Worm (Caenorhabditis elegans) whole organism, young adult: ENCODE measurements around the gene rfip-2.

Experiments
- B0019.2 ChIP-seq: fragments of 200-800 bp; sonication (Bioruptor generic); conservative IDR thresholded peaks from 2 replicates; pipeline ENCODE4 v1.3.6; 2022; ENCODE audit warnings: missing genetic modification reagents, missing genetic modification characterization, missing compliant biosample characterization
- B0035.1 ChIP-seq: sonication (generic microtip); optimal IDR thresholded peaks from 2 replicates; lab custom pipeline; 2016; ENCODE audit warnings: missing genetic modification characterization, mild to moderate bottlenecking, missing compliant biosample characterization, missing genotype, missing genetic modification reagents
- B0336.3 ChIP-seq: fragments of 200-800 bp; sonication (Bioruptor generic); IDR thresholded peaks from 2 replicates; pipeline ENCODE4 v1.3.6; 2022; ENCODE audit warnings: missing genetic modification characterization, missing compliant biosample characterization
- D2030.7 ChIP-seq: fragments of 200-800 bp; sonication (Bioruptor generic); IDR thresholded peaks from 2 replicates; pipeline ENCODE4 v1.3.6; 2022; ENCODE audit warnings: missing genetic modification reagents, missing genetic modification characterization, missing compliant biosample characterization
- F10E7.11 ChIP-seq: sonication (generic microtip); optimal IDR thresholded peaks from 2 replicates; lab custom pipeline; 2017; ENCODE audit warnings: mild to moderate bottlenecking, missing genetic modification characterization, moderate library complexity, missing compliant biosample characterization
- F55B11.4 ChIP-seq: sonication (generic microtip); optimal IDR thresholded peaks from 2 replicates; lab custom pipeline; 2016; ENCODE audit warnings: missing compliant biosample characterization, missing genetic modification characterization, borderline replicate concordance; ENCODE audit not compliant: insufficient read depth
- K11D2.4 ChIP-seq: fragments of 200-800 bp; sonication (Bioruptor generic); IDR thresholded peaks from 2 replicates; pipeline ENCODE4 v1.3.6; 2022; ENCODE audit warnings: missing genetic modification reagents, missing genetic modification characterization, missing compliant biosample characterization
- Y53G8AR.9 ChIP-seq: fragments of 200-800 bp; sonication (Bioruptor generic); conservative IDR thresholded peaks from 2 replicates; pipeline ENCODE4 v1.3.6; 2022; ENCODE audit warnings: missing genetic modification reagents, missing genetic modification characterization, missing compliant biosample characterization
- ama-1 ChIP-seq, 3 experiments: fragments of 150-350 bp in 1 of 3; sonication (generic microtip) in 2 of 3; optimal IDR thresholded peaks; 2 replicates each; lab custom pipeline; 2014 to 2018; ENCODE audit warnings: missing biosample characterization in 2 of 3, missing genetic modification characterization in 2 of 3, missing genetic modification reagents in 2 of 3
- attf-5 ChIP-seq: fragments of 200-800 bp; sonication (Bioruptor generic); optimal IDR thresholded peaks from 2 replicates; lab custom pipeline; 2018; ENCODE audit warnings: mild to moderate bottlenecking, missing genetic modification characterization, missing compliant biosample characterization
- attf-6 ChIP-seq: fragments of 200-800 bp; sonication (Bioruptor generic); IDR thresholded peaks from 2 replicates; pipeline ENCODE4 v1.3.6; 2022; ENCODE audit warnings: missing genetic modification reagents, missing genetic modification characterization, missing compliant biosample characterization
- bed-1 ChIP-seq: fragments of 200-800 bp; sonication (Bioruptor generic); IDR thresholded peaks from 2 replicates; pipeline ENCODE4 v1.3.6; 2022; ENCODE audit warnings: missing genetic modification reagents, missing genetic modification characterization, missing compliant biosample characterization
- bed-2 ChIP-seq: fragments of 200-800 bp; sonication (Bioruptor generic); IDR thresholded peaks from 2 replicates; pipeline ENCODE4 v1.3.6; 2022; ENCODE audit warnings: missing genetic modification reagents, missing genetic modification characterization, missing compliant biosample characterization
- ccch-3 ChIP-seq: fragments of 200-800 bp; sonication (Bioruptor generic); optimal IDR thresholded peaks from 2 replicates; lab custom pipeline; 2018; ENCODE audit warnings: mild to moderate bottlenecking, missing genetic modification characterization, missing compliant biosample characterization
- ceh-27 ChIP-seq: fragments of 200-800 bp; sonication (Bioruptor generic); optimal IDR thresholded peaks from 2 replicates; lab custom pipeline; 2018; ENCODE audit warnings: mild to moderate bottlenecking, missing genetic modification characterization, moderate library complexity, missing compliant biosample characterization
- ceh-40 ChIP-seq: fragments of 200-800 bp; sonication (Bioruptor generic); IDR thresholded peaks from 2 replicates; pipeline ENCODE4 v1.3.6; 2022; ENCODE audit warnings: missing genetic modification characterization, missing compliant biosample characterization
- die-1 ChIP-seq: sonication (generic microtip); optimal IDR thresholded peaks from 2 replicates; lab custom pipeline; 2016; ENCODE audit warnings: missing genotype, mild to moderate bottlenecking, missing genetic modification characterization, missing compliant biosample characterization
- ekl-4 ChIP-seq: fragments of 200-800 bp; sonication (Bioruptor generic); IDR thresholded peaks from 2 replicates; pipeline ENCODE4 v1.3.6; 2022; ENCODE audit warnings: missing genetic modification reagents, missing genetic modification characterization, missing compliant biosample characterization
- fkh-3 ChIP-seq: sonication (generic microtip); optimal IDR thresholded peaks from 2 replicates; lab custom pipeline; 2016; ENCODE audit warnings: mild to moderate bottlenecking, missing genetic modification characterization, missing compliant biosample characterization
- lag-1 ChIP-seq: fragments of 200-800 bp; sonication (Bioruptor generic); IDR thresholded peaks from 2 replicates; pipeline ENCODE4 v1.3.6; 2022; ENCODE audit warnings: missing genetic modification reagents, missing genetic modification characterization, missing compliant biosample characterization
- lin-35 ChIP-seq, 3 experiments: fragments of 150-350 bp in 2 of 3; sonication (generic microtip) in 1 of 3; optimal IDR thresholded peaks; 2 replicates each; lab custom pipeline; 2014 to 2018; ENCODE audit warnings: missing biosample characterization in 3 of 3, missing genetic modification characterization in 3 of 3, missing genetic modification reagents in 3 of 3
- lin-54 ChIP-seq: fragments of 200-800 bp; sonication (Bioruptor generic); optimal IDR thresholded peaks from 2 replicates; lab custom pipeline; 2018; ENCODE audit warnings: mild to moderate bottlenecking, missing genetic modification characterization, missing compliant biosample characterization
- madf-10 ChIP-seq: sonication (generic microtip); optimal IDR thresholded peaks from 2 replicates; lab custom pipeline; 2016; ENCODE audit warnings: mild to moderate bottlenecking, missing genetic modification characterization, missing compliant biosample characterization
- madf-3 ChIP-seq: fragments of 200-800 bp; sonication (Bioruptor generic); IDR thresholded peaks from 2 replicates; pipeline ENCODE4 v1.3.6; 2022; ENCODE audit warnings: missing genetic modification reagents, missing genetic modification characterization, missing compliant biosample characterization
- madf-6 ChIP-seq: fragments of 200-800 bp; sonication (Bioruptor generic); IDR thresholded peaks from 2 replicates; pipeline ENCODE4 v1.3.6; 2022; ENCODE audit warnings: missing genetic modification reagents, missing genetic modification characterization, missing compliant biosample characterization
- mes-4 ChIP-seq: sonication (generic microtip); optimal IDR thresholded peaks from 2 replicates; lab custom pipeline; 2016; ENCODE audit warnings: missing genotype, missing genetic modification characterization, missing compliant biosample characterization
- nfya-1 ChIP-seq: sonication (generic microtip); optimal IDR thresholded peaks from 2 replicates; lab custom pipeline; 2017; ENCODE audit warnings: antibody characterized with exemption, missing compliant biosample characterization, missing genetic modification characterization, borderline replicate concordance; ENCODE audit not compliant: insufficient read depth
- pbrm-1 ChIP-seq: fragments of 200-800 bp; sonication (Bioruptor generic); IDR thresholded peaks from 2 replicates; pipeline ENCODE4 v1.3.6; 2022; ENCODE audit warnings: missing genetic modification reagents, missing genetic modification characterization, missing compliant biosample characterization
- rpc-1 ChIP-seq, 2 experiments: fragments of 150-350 bp in 1 of 2; sonication (generic microtip) in 1 of 2; optimal IDR thresholded peaks; 2 replicates each; lab custom pipeline; 2014 to 2018; ENCODE audit warnings: missing biosample characterization in 1 of 2, missing genetic modification characterization in 1 of 2, missing genetic modification reagents in 1 of 2, missing genotype in 1 of 2
- snpc-1.3 ChIP-seq: sonication (generic microtip); optimal IDR thresholded peaks from 2 replicates; lab custom pipeline; 2017; ENCODE audit warnings: missing genetic modification characterization, mild to moderate bottlenecking, missing compliant biosample characterization, antibody characterized with exemption, moderate library complexity, missing genotype, missing genetic modification reagents; ENCODE audit not compliant: insufficient read depth
- somi-1 ChIP-seq: fragments of 200-800 bp; sonication (Bioruptor generic); optimal IDR thresholded peaks from 2 replicates; lab custom pipeline; 2018; ENCODE audit warnings: mild to moderate bottlenecking, missing genetic modification characterization, missing compliant biosample characterization
- unc-130 ChIP-seq: sonication (generic microtip); optimal IDR thresholded peaks from 2 replicates; lab custom pipeline; 2016; ENCODE audit warnings: missing genetic modification reagents, missing genetic modification characterization, missing compliant biosample characterization
- unc-62 ChIP-seq: fragments of 150-350 bp; optimal IDR thresholded peaks from 2 replicates; lab custom pipeline; 2014; ENCODE audit warnings: missing biosample characterization, missing genetic modification reagents, missing genetic modification characterization
- zfh-2 ChIP-seq: fragments of 200-800 bp; sonication (Bioruptor generic); conservative IDR thresholded peaks from 2 replicates; pipeline ENCODE4 v1.3.6; 2022; ENCODE audit warnings: missing genetic modification reagents, missing genetic modification characterization, missing compliant biosample characterization
- ztf-25 ChIP-seq: fragments of 200-800 bp; sonication (Bioruptor generic); IDR thresholded peaks from 2 replicates; pipeline ENCODE4 v1.3.6; 2022; ENCODE audit warnings: missing genetic modification reagents, missing genetic modification characterization, missing compliant biosample characterization
- ztf-26 ChIP-seq: sonication (generic microtip); optimal IDR thresholded peaks from 2 replicates; lab custom pipeline; 2017; ENCODE audit warnings: missing genetic modification characterization, missing compliant biosample characterization

Gene rfip-2

DNA sequence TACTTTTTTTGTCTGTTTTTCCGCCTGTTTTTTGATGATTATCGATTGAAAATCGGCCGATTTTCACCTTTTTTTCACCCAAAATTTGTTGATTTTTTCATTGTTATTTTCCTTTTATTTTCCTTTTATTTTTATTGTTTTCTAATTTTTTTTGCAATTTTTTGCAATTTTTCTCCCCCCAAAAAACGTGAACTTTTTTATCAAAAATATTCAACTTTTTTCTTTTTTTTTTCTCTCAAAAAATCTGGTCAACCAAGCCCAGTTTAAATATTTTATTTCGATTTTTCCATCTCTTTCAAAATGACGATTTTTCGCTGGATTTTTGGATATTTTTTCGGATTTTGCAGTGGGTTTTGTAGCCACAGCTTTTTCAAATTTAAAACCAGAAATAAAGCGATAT, at the start of gene rfip-2:
rfip-2 (plus strand) TSS at position 301 of the 400 bp plus-strand sequence.
- TF ChIP-seq B0336.3 (GFP tag; lab: Robert Waterston, UW) = no peak
- TF ChIP-seq B0019.2 (GFP tag; lab: Robert Waterston, UW) = no peak
- TF ChIP-seq madf-6 (GFP tag; lab: Robert Waterston, UW) = no peak
- no peak for TF ChIP-seq snpc-1.3 (tag; lab: Kevin White, UChicago)
- TF ChIP-seq lin-35 (GFP tag; optimal IDR thresholded peaks at IDR 0.05; lab: Kevin White, UChicago) = no peak

ce11 chrII:674116-674515, 49.5 kb upstream of the rfip-2 start, which contains the start of gene Y39F10C.3:
Gene Y39F10C.3 (plus strand): TSS chrII:674416.
- no peak for TF ChIP-seq ztf-26 (tag; lab: Kevin White, UChicago)
- TF ChIP-seq ccch-3 (GFP tag; lab: Kevin White, UChicago) = no peak

- TF ChIP-seq madf-3 (GFP tag; lab: Robert Waterston, UW) (no peak), K11D2.4 (GFP tag; lab: Robert Waterston, UW) (no peak), attf-6 (no peak), zfh-2 (GFP tag; lab: Robert Waterston, UW) (no peak), lag-1 (GFP tag; lab: Robert Waterston, UW) (no peak), unc-130 (GFP tag; lab: Kevin White, UChicago) (no peak), somi-1 (GFP tag; lab: Kevin White, UChicago) (no peak), rpc-1 (optimal IDR thresholded peaks at IDR 0.05; lab: Kevin White, UChicago) (no peak), rpc-1 (tag; optimal IDR thresholded peaks at IDR 0.05; lab: Kevin White, UChicago) (no peak), ekl-4 (no peak), madf-10 (tag; lab: Kevin White, UChicago) (no peak), die-1 (tag; lab: Kevin White, UChicago) (no peak), F10E7.11 (tag; lab: Kevin White, UChicago) (no peak), fkh-3 (tag; lab: Kevin White, UChicago) (no peak), Y53G8AR.9 (GFP tag; lab: Robert Waterston, UW) (no peak), ceh-27 (no peak), ceh-40 (GFP tag; lab: Robert Waterston, UW) (no peak), D2030.7 (GFP tag; lab: Robert Waterston, UW) (no peak), ama-1 (optimal IDR thresholded peaks at IDR 0.05; lab: Kevin White, UChicago) (no peak), ama-1 (GFP tag; optimal IDR thresholded peaks at IDR 0.05; lab: Kevin White, UChicago) (no peak)
Measured at ce11 chrII:675303-675702, 48.3 kb upstream of the rfip-2 start, which contains the start of gene Y39F10C.1. Gene Y39F10C.1 (plus strand): TSS chrII:675603.

- TF ChIP-seq pbrm-1 (GFP tag; lab: Robert Waterston, UW) (no peak), attf-5 (GFP tag; lab: Kevin White, UChicago) (no peak), unc-62 (GFP tag; lab: Kevin White, UChicago) (no peak), F55B11.4 (tag; lab: Kevin White, UChicago) (no peak), B0035.1 (tag; lab: Kevin White, UChicago) (no peak)
Measured at ce11 chrII:675822-676221, 47.8 kb upstream of the rfip-2 start.

ce11 chrII:678581-678980, 45.0 kb upstream of the rfip-2 start, which contains the start of gene T02H6.9:
Gene T02H6.9 (plus strand): TSS chrII:678881.
- TF ChIP-seq bed-1 (GFP tag; lab: Robert Waterston, UW) (no peak), mes-4 (tag; lab: Kevin White, UChicago) (no peak), F10E7.11 (tag; lab: Kevin White, UChicago) (no peak), bed-2 (GFP tag; lab: Robert Waterston, UW) (no peak), nfya-1 (tag; lab: Kevin White, UChicago) (no peak), ztf-25 (no peak), lin-54 (GFP tag; lab: Kevin White, UChicago) (no peak), D2030.7 (GFP tag; lab: Robert Waterston, UW) (no peak)
